Fruit fly (Drosophila melanogaster): ENCODE results near the gene CG32119.
A peak's percentile ranks its signal among the peaks of the same experiment; 100 is the strongest.

CG32119 gene

dm6 chr3L:13236646-13237045, 11.9 kb downstream of the CG32119 start (continued):
- TF ChIP-seq cg (GFP tag; optimal IDR thresholded peaks at IDR 0.05), result no peak
- no peak for TF ChIP-seq CG2199 (GFP tag; IDR thresholded peaks at IDR 0.05)
- TF ChIP-seq fd3F (GFP tag; optimal IDR thresholded peaks at IDR 0.05), result peak; percentile 29
- peak; percentile 23 for TF ChIP-seq sug (tag; optimal IDR thresholded peaks at IDR 0.05)
- no peak for TF ChIP-seq knrl (GFP tag; IDR thresholded peaks at IDR 0.05; ENCODE audit: partially characterized antibody)
- TF ChIP-seq CG3281 (GFP tag; optimal IDR thresholded peaks at IDR 0.05), result peak; percentile 64
- TF ChIP-seq ind (GFP tag; optimal IDR thresholded peaks at IDR 0.05), result no peak
- no peak for TF ChIP-seq Awh (GFP tag; IDR thresholded peaks at IDR 0.05)
- TF ChIP-seq scrt (GFP tag; optimal IDR thresholded peaks at IDR 0.05), result peak; percentile 27
- peak; percentile 51; the same call in 2 of the 3 replicates for TF ChIP-seq otp (GFP tag; IDR thresholded peaks at IDR 0.05)
- peak; percentile 7 for TF ChIP-seq Sox102F (GFP tag; optimal IDR thresholded peaks at IDR 0.05)
- TF ChIP-seq CG7786 (GFP tag; optimal IDR thresholded peaks at IDR 0.05), result no peak
- TF ChIP-seq tgo (GFP tag; IDR thresholded peaks at IDR 0.05), result no peak
- no peak for TF ChIP-seq repo (GFP tag; optimal IDR thresholded peaks at IDR 0.05)
- TF ChIP-seq lola (GFP tag; optimal IDR thresholded peaks at IDR 0.05), result no peak
- no peak for TF ChIP-seq exex (tag; optimal IDR thresholded peaks at IDR 0.05)
- no peak for TF ChIP-seq CG4854 (GFP tag; optimal IDR thresholded peaks at IDR 0.05)
- TF ChIP-seq sim (GFP tag; IDR thresholded peaks at IDR 0.05), result 0 out of 2 replicates have a peak, but pooled peaks have one; percentile 9
- TF ChIP-seq Hr39 (optimal IDR thresholded peaks at IDR 0.05), result no peak
- TF ChIP-seq Lpt (GFP tag; optimal IDR thresholded peaks at IDR 0.05), result no peak
- TF ChIP-seq E2f2 (GFP tag; IDR thresholded peaks at IDR 0.05), result no peak
- peak; percentile 35 for TF ChIP-seq CG17802 (tag; optimal IDR thresholded peaks at IDR 0.05)
- peak; percentile 40 for TF ChIP-seq ATbp (GFP tag; optimal IDR thresholded peaks at IDR 0.05)
- TF ChIP-seq fru (optimal IDR thresholded peaks at IDR 0.05), result no peak
- TF ChIP-seq CG7963 (GFP tag; IDR thresholded peaks at IDR 0.05; ENCODE audit: partially characterized antibody), result no peak
- no peak for TF ChIP-seq CG4404 (GFP tag; IDR thresholded peaks at IDR 0.05)
- no peak for TF ChIP-seq CG9609 (GFP tag; optimal IDR thresholded peaks at IDR 0.05)
- TF ChIP-seq Ptx1 (GFP tag; IDR thresholded peaks at IDR 0.05), result no peak
- TF ChIP-seq CG11085 (GFP tag; IDR thresholded peaks at IDR 0.05), result 0 out of 2 replicates have a peak, but pooled peaks have one; percentile 25
- peak; percentile 54 for TF ChIP-seq CG12071 (GFP tag; optimal IDR thresholded peaks at IDR 0.05)
- no peak for TF ChIP-seq Sry-β (GFP tag; optimal IDR thresholded peaks at IDR 0.05)
- TF ChIP-seq CG3838 (GFP tag; optimal IDR thresholded peaks at IDR 0.05), result no peak
- peak; percentile 69 for TF ChIP-seq Ets65A (GFP tag)
- peak; percentile 31 for TF ChIP-seq org-1 (GFP tag; optimal IDR thresholded peaks at IDR 0.05)
- TF ChIP-seq br (optimal IDR thresholded peaks at IDR 0.05), result no peak
- TF ChIP-seq CG18262 (tag; optimal IDR thresholded peaks at IDR 0.05), result no peak
- TF ChIP-seq phol (tag; optimal IDR thresholded peaks at IDR 0.05), result no peak
- TF ChIP-seq slbo (GFP tag; IDR thresholded peaks at IDR 0.05), result peak; percentile 31; the same call in 1 of the 2 replicates
- peak; percentile 46; the same call in 1 of the 2 replicates for TF ChIP-seq wdn (GFP tag; IDR thresholded peaks at IDR 0.05)
- TF ChIP-seq Abd-B (GFP tag; optimal IDR thresholded peaks at IDR 0.05), result no peak
- TF ChIP-seq fd64A (GFP tag; optimal IDR thresholded peaks at IDR 0.05), result peak; percentile 20
- TF ChIP-seq kay (GFP tag; optimal IDR thresholded peaks at IDR 0.05), result peak; percentile 55
- peak; percentile 72 for TF ChIP-seq lab (GFP tag; optimal IDR thresholded peaks at IDR 0.05)
- TF ChIP-seq dysf (GFP tag; IDR thresholded peaks at IDR 0.05), result no peak
- TF ChIP-seq gsb-n (tag; optimal IDR thresholded peaks at IDR 0.05), result no peak
- TF ChIP-seq peb (GFP tag; IDR thresholded peaks at IDR 0.05), result no peak
- TF ChIP-seq ac (GFP tag; optimal IDR thresholded peaks at IDR 0.05), result peak; percentile 29
- no peak for TF ChIP-seq Atf3 (GFP tag; optimal IDR thresholded peaks at IDR 0.05)
- no peak for TF ChIP-seq unc-4 (GFP tag; IDR thresholded peaks at IDR 0.05; ENCODE audit: partially characterized antibody)
- peak; percentile 20; the same call in 1 of the 3 replicates for TF ChIP-seq Mrtf (GFP tag; IDR thresholded peaks at IDR 0.05)
- TF ChIP-seq mld (GFP tag; IDR thresholded peaks at IDR 0.05; ENCODE audit: partially characterized antibody), result no peak
- no peak for TF ChIP-seq btn (GFP tag; optimal IDR thresholded peaks at IDR 0.05)

All from whole organism, embryonic.